Fruit fly (Drosophila melanogaster) whole organism, prepupa: ENCODE data around the gene Prp18.

Source experiments
- Blimp-1 ChIP-seq: fragments of 200-800 bp; sonication (Bioruptor generic); optimal IDR thresholded peaks from 3 replicates; lab custom pipeline; 2017; ENCODE audit warnings: missing biosample characterization, missing genetic modification characterization, mild to moderate bottlenecking, moderate library complexity, missing genetic modification reagents
- CG10631 ChIP-seq: fragments of 200-800 bp; sonication (Bioruptor generic); optimal IDR thresholded peaks from 2 replicates; lab custom pipeline; 2016; ENCODE audit warnings: missing biosample characterization, missing genetic modification characterization
- CG11294 ChIP-seq: fragments of 200-800 bp; sonication (Bioruptor generic); IDR thresholded peaks from 2 replicates; pipeline ENCODE4 v1.3.6; 2022; ENCODE audit warnings: missing biosample characterization, missing genetic modification characterization
- CG11762 ChIP-seq: fragments of 200-800 bp; sonication (Bioruptor generic); optimal IDR thresholded peaks from 3 replicates; lab custom pipeline; 2016; ENCODE audit warnings: missing biosample characterization, missing genetic modification characterization; ENCODE audit not compliant: insufficient read depth
- CG11902 ChIP-seq: fragments of 200-800 bp; sonication (Bioruptor generic); optimal IDR thresholded peaks from 3 replicates; lab custom pipeline; 2016; ENCODE audit warnings: missing biosample characterization, missing genetic modification characterization
- CG15336 ChIP-seq: fragments of 200-800 bp; sonication (Bioruptor generic); IDR thresholded peaks from 2 replicates; pipeline ENCODE4 v1.3.6; 2022; ENCODE audit warnings: missing biosample characterization, missing genetic modification characterization
- CG34406 ChIP-seq: fragments of 200-800 bp; sonication (Bioruptor generic); optimal IDR thresholded peaks from 3 replicates; lab custom pipeline; 2016; ENCODE audit warnings: missing biosample characterization, missing genetic modification characterization
- CG3919 ChIP-seq: fragments of 200-800 bp; sonication (Bioruptor generic); optimal IDR thresholded peaks from 3 replicates; lab custom pipeline; 2016; ENCODE audit warnings: missing biosample characterization, missing genetic modification characterization
- CG4318 ChIP-seq: fragments of 200-800 bp; sonication (Bioruptor generic); optimal IDR thresholded peaks from 3 replicates; lab custom pipeline; 2017; ENCODE audit warnings: missing biosample characterization, mild to moderate bottlenecking, missing genetic modification characterization
- CG6163 ChIP-seq: fragments of 200-800 bp; sonication (Bioruptor generic); IDR thresholded peaks from 3 replicates; pipeline ENCODE4 v1.3.6; 2022; ENCODE audit warnings: missing biosample characterization, missing genetic modification characterization
- CG6276 ChIP-seq: fragments of 200-800 bp; sonication (Bioruptor generic); optimal IDR thresholded peaks from 2 replicates; lab custom pipeline; 2017; ENCODE audit warnings: missing biosample characterization, mild to moderate bottlenecking, missing genetic modification characterization
- CG6792 ChIP-seq: fragments of 200-800 bp; sonication (Bioruptor generic); optimal IDR thresholded peaks from 3 replicates; lab custom pipeline; 2016; ENCODE audit warnings: missing biosample characterization, missing genetic modification characterization
- CG7368 ChIP-seq: fragments of 200-800 bp; sonication (Bioruptor generic); optimal IDR thresholded peaks from 3 replicates; lab custom pipeline; 2016; ENCODE audit warnings: missing biosample characterization, missing genetic modification characterization
- CG8319 ChIP-seq: fragments of 200-800 bp; sonication (Bioruptor generic); optimal IDR thresholded peaks from 3 replicates; lab custom pipeline; 2016; ENCODE audit warnings: missing biosample characterization, missing genetic modification characterization
- CG8632 ChIP-seq: fragments of 200-800 bp; sonication (Bioruptor generic); optimal IDR thresholded peaks from 3 replicates; lab custom pipeline; 2016; ENCODE audit warnings: missing biosample characterization, missing genetic modification characterization
- CG9139 ChIP-seq: fragments of 200-800 bp; sonication (Bioruptor generic); optimal IDR thresholded peaks from 3 replicates; lab custom pipeline; 2017; ENCODE audit warnings: missing biosample characterization, mild to moderate bottlenecking, missing genetic modification characterization
- Eip75B ChIP-seq: fragments of 200-800 bp; sonication (Bioruptor generic); optimal IDR thresholded peaks from 3 replicates; lab custom pipeline; 2016; ENCODE audit warnings: missing biosample characterization, missing genetic modification characterization
- Eip93F ChIP-seq: fragments of 200-800 bp; sonication (Bioruptor generic); optimal IDR thresholded peaks from 2 replicates; lab custom pipeline; 2016; ENCODE audit warnings: missing biosample characterization, mild to moderate bottlenecking, missing genetic modification characterization
- Ets21C ChIP-seq: fragments of 200-800 bp; sonication (Bioruptor generic); optimal IDR thresholded peaks from 3 replicates; lab custom pipeline; 2016; ENCODE audit warnings: missing biosample characterization, missing genetic modification characterization
- Ets96B ChIP-seq: fragments of 200-800 bp; optimal IDR thresholded peaks from 2 replicates; lab custom pipeline; 2019; ENCODE audit warnings: missing biosample characterization, mild to moderate bottlenecking, missing genetic modification characterization, moderate library complexity
- Gug ChIP-seq: fragments of 200-800 bp; sonication (Bioruptor generic); IDR thresholded peaks from 2 replicates; pipeline ENCODE4 v1.3.6; 2022; ENCODE audit warnings: missing biosample characterization, missing genetic modification characterization
- Hr38 ChIP-seq: sonication (Bioruptor generic); optimal IDR thresholded peaks from 2 replicates; lab custom pipeline; 2016; ENCODE audit warnings: missing biosample characterization, missing genetic modification characterization
- Hr39 ChIP-seq: fragments of 200-800 bp; sonication (Bioruptor generic); optimal IDR thresholded peaks from 2 replicates; lab custom pipeline; 2016; ENCODE audit warnings: missing biosample characterization, missing genetic modification characterization
- Hr4 ChIP-seq: fragments of 200-800 bp; sonication (Bioruptor generic); optimal IDR thresholded peaks from 3 replicates; lab custom pipeline; 2016; ENCODE audit warnings: missing biosample characterization, missing genetic modification characterization
- Lpt ChIP-seq: fragments of 200-800 bp; sonication (Bioruptor generic); optimal IDR thresholded peaks from 3 replicates; lab custom pipeline; 2016; ENCODE audit warnings: missing biosample characterization, missing genetic modification characterization
- Met ChIP-seq: fragments of 200-800 bp; sonication (Bioruptor generic); optimal IDR thresholded peaks from 3 replicates; lab custom pipeline; 2016; ENCODE audit warnings: missing biosample characterization, missing genetic modification characterization
- Smox ChIP-seq: fragments of 200-800 bp; sonication (Bioruptor generic); optimal IDR thresholded peaks from 3 replicates; lab custom pipeline; 2016; ENCODE audit warnings: missing biosample characterization, missing genetic modification characterization
- Sox102F ChIP-seq: fragments of 200-800 bp; sonication (Bioruptor generic); optimal IDR thresholded peaks from 2 replicates; lab custom pipeline; 2016; ENCODE audit warnings: missing biosample characterization, mild to moderate bottlenecking, missing genetic modification characterization
- Sox14 ChIP-seq: fragments of 200-800 bp; sonication (Bioruptor generic); optimal IDR thresholded peaks from 3 replicates; lab custom pipeline; 2016; ENCODE audit warnings: missing biosample characterization, missing genetic modification characterization
- Sox15 ChIP-seq: fragments of 200-800 bp; sonication (Bioruptor generic); optimal IDR thresholded peaks from 3 replicates; lab custom pipeline; 2016; ENCODE audit warnings: missing biosample characterization, missing genetic modification characterization
- achi ChIP-seq: fragments of 200-800 bp; sonication (Bioruptor generic); optimal IDR thresholded peaks from 3 replicates; lab custom pipeline; 2016; ENCODE audit warnings: missing biosample characterization, missing genetic modification characterization
- acj6 ChIP-seq: fragments of 200-800 bp; sonication (Bioruptor generic); optimal IDR thresholded peaks from 3 replicates; lab custom pipeline; 2016; ENCODE audit warnings: missing biosample characterization, missing genetic modification characterization
- dsx ChIP-seq: fragments of 200-800 bp; optimal IDR thresholded peaks from 3 replicates; lab custom pipeline; 2019; ENCODE audit warnings: missing biosample characterization, mild to moderate bottlenecking, missing genetic modification characterization, moderate library complexity; ENCODE audit not compliant: poor library complexity, severe bottlenecking
- eg ChIP-seq: fragments of 200-800 bp; sonication (Bioruptor generic); IDR thresholded peaks from 3 replicates; pipeline ENCODE4 v1.3.6; 2022; ENCODE audit warnings: missing biosample characterization, missing genetic modification characterization
- fd59A ChIP-seq: fragments of 200-800 bp; sonication (Bioruptor generic); optimal IDR thresholded peaks from 2 replicates; lab custom pipeline; 2017; ENCODE audit warnings: missing biosample characterization, mild to moderate bottlenecking, missing genetic modification characterization, missing genetic modification reagents
- fd85E ChIP-seq: fragments of 200-800 bp; sonication (Bioruptor generic); optimal IDR thresholded peaks from 3 replicates; lab custom pipeline; 2016; ENCODE audit warnings: missing biosample characterization, missing genetic modification characterization
- lz ChIP-seq: fragments of 200-800 bp; sonication (Bioruptor generic); optimal IDR thresholded peaks from 3 replicates; lab custom pipeline; 2016; ENCODE audit warnings: missing biosample characterization, missing genetic modification characterization
- net ChIP-seq: fragments of 200-800 bp; sonication (Bioruptor generic); optimal IDR thresholded peaks from 3 replicates; lab custom pipeline; 2016; ENCODE audit warnings: missing biosample characterization, missing genetic modification characterization
- pdm3 ChIP-seq: fragments of 200-800 bp; sonication (Bioruptor generic); optimal IDR thresholded peaks from 3 replicates; lab custom pipeline; 2016; ENCODE audit warnings: missing biosample characterization, missing genetic modification characterization
- salr ChIP-seq, 2 experiments: fragments of 200-800 bp; sonication (Bioruptor generic); optimal IDR thresholded peaks; 3 replicates each; lab custom pipeline; 2016 to 2018; ENCODE audit warnings: missing biosample characterization in 2 of 2, missing genetic modification characterization in 2 of 2, mild to moderate bottlenecking in 1 of 2
- spab ChIP-seq: fragments of 200-800 bp; sonication (Bioruptor generic); optimal IDR thresholded peaks from 2 replicates; lab custom pipeline; 2017; ENCODE audit warnings: missing biosample characterization, mild to moderate bottlenecking, missing genetic modification characterization, missing genetic modification reagents
- ss ChIP-seq, 2 experiments: fragments of 200-800 bp; sonication (Bioruptor generic); optimal IDR thresholded peaks; 2 replicates in 1 of 2; 3 replicates in 1 of 2; lab custom pipeline; 2017 to 2018; ENCODE audit warnings: mild to moderate bottlenecking in 2 of 2, missing biosample characterization in 2 of 2, missing genetic modification characterization in 2 of 2, moderate library complexity in 1 of 2
- svp ChIP-seq: fragments of 200-800 bp; sonication (Bioruptor generic); peaks from one replicate; lab custom pipeline; 2016; ENCODE audit warnings: missing biosample characterization, missing genetic modification characterization
- topi ChIP-seq: fragments of 200-800 bp; sonication (Bioruptor generic); optimal IDR thresholded peaks from 3 replicates; lab custom pipeline; 2016; ENCODE audit warnings: missing biosample characterization, missing genetic modification characterization
- vri ChIP-seq: fragments of 200-800 bp; sonication (Bioruptor generic); optimal IDR thresholded peaks from 3 replicates; lab custom pipeline; 2016; ENCODE audit warnings: missing biosample characterization, mild to moderate bottlenecking, missing genetic modification characterization

Prp18 gene

dm6 chr3R:18990514-18990913 is 40.6 kb downstream of the Prp18 start (continued):
- TF ChIP-seq CG10631 (GFP tag; lab: Kevin White, UChicago) (peak; percentile 78), Gug (GFP tag; lab: Robert Waterston, UW) (peak; percentile 38; the same call in 1 of the 2 replicates), Met (GFP tag; lab: Kevin White, UChicago) (peak; percentile 84), Sox14 (GFP tag; lab: Kevin White, UChicago) (peak; percentile 70), acj6 (GFP tag; lab: Kevin White, UChicago) (peak; percentile 75), lz (GFP tag; lab: Kevin White, UChicago) (peak; percentile 80), Hr4 (GFP tag; lab: Kevin White, UChicago) (peak; percentile 2), vri (peak; percentile 24), salr (GFP tag; optimal IDR thresholded peaks at IDR 0.05; lab: Kevin White, UChicago) (peak in 1 of 2 experiments; percentile 66), CG11762 (GFP tag; lab: Kevin White, UChicago) (peak; percentile 51), CG6792 (peak; percentile 68), dsx (GFP tag; lab: Kevin White, UChicago) (peak; percentile 6), CG4318 (GFP tag; lab: Kevin White, UChicago) (peak; percentile 9), CG15336 (GFP tag; lab: Robert Waterston, UW) (no peak), topi (peak; percentile 85), CG3919 (GFP tag; lab: Kevin White, UChicago) (peak; percentile 64), ss (GFP tag; optimal IDR thresholded peaks at IDR 0.05; lab: Kevin White, UChicago) (peak in 1 of 2 experiments; percentile 11), Smox (peak; percentile 78), fd59A (GFP tag; lab: Kevin White, UChicago) (peak; percentile 66), CG11294 (no peak), Blimp-1 (GFP tag; lab: Kevin White, UChicago) (no peak), fd85E (GFP tag; lab: Kevin White, UChicago) (no peak), Lpt (no peak), Ets21C (GFP tag; lab: Kevin White, UChicago) (peak; percentile 59), CG6163 (GFP tag; lab: Robert Waterston, UW) (no peak), svp (peak; percentile 93), Eip93F (GFP tag; lab: Kevin White, UChicago) (no peak), Hr38 (GFP tag; lab: Kevin White, UChicago) (no peak), net (GFP tag; lab: Kevin White, UChicago) (peak; percentile 38), CG8632 (peak; percentile 48), CG9139 (GFP tag; lab: Kevin White, UChicago) (no peak), pdm3 (GFP tag; lab: Kevin White, UChicago) (peak; percentile 55), CG8319 (GFP tag; lab: Kevin White, UChicago) (peak; percentile 49), Hr39 (GFP tag; lab: Kevin White, UChicago) (peak; percentile 66), CG11902 (GFP tag; lab: Kevin White, UChicago) (peak; percentile 38), CG34406 (GFP tag; lab: Kevin White, UChicago) (peak; percentile 71), Ets96B (tag; lab: Kevin White, UChicago) (peak; percentile 81), Sox102F (peak; percentile 77), CG7368 (peak; percentile 48), Eip75B (GFP tag; lab: Kevin White, UChicago) (peak; percentile 80), Sox15 (GFP tag; lab: Kevin White, UChicago) (peak; percentile 33), eg (GFP tag; lab: Robert Waterston, UW) (no peak)
- TF ChIP-seq, all 60 proteins: peak for 46

- TF ChIP-seq Sox14 (GFP tag; lab: Kevin White, UChicago) (no peak), achi (GFP tag; lab: Kevin White, UChicago) (no peak), lz (GFP tag; lab: Kevin White, UChicago) (no peak), CG6276 (GFP tag; lab: Kevin White, UChicago) (no peak), spab (no peak), CG6792 (no peak), CG11762 (GFP tag; lab: Kevin White, UChicago) (no peak), Gug (GFP tag; lab: Robert Waterston, UW) (no peak)
These were observed 41.3 kb downstream of the Prp18 start for dm6 chr3R:18989819-18990137.
